Worm (Caenorhabditis elegans) whole organism, L4/young adult: ENCODE results near the gene elli-1.

Experiments used
- W03F9.2 ChIP-seq: fragments of 150-350 bp; optimal IDR thresholded peaks from 2 replicates; lab custom pipeline; 2014; ENCODE audit warnings: missing biosample characterization, missing genetic modification characterization
- dao-5 ChIP-seq: sonication (generic microtip); optimal IDR thresholded peaks from 2 replicates; lab custom pipeline; 2016; ENCODE audit warnings: missing genotype, missing genetic modification characterization, moderate library complexity, missing compliant biosample characterization
- him-1 ChIP-seq: sonication (generic microtip); optimal IDR thresholded peaks from 2 replicates; lab custom pipeline; 2016; ENCODE audit warnings: missing genotype, missing genetic modification reagents, missing genetic modification characterization, missing compliant biosample characterization

DNA sequence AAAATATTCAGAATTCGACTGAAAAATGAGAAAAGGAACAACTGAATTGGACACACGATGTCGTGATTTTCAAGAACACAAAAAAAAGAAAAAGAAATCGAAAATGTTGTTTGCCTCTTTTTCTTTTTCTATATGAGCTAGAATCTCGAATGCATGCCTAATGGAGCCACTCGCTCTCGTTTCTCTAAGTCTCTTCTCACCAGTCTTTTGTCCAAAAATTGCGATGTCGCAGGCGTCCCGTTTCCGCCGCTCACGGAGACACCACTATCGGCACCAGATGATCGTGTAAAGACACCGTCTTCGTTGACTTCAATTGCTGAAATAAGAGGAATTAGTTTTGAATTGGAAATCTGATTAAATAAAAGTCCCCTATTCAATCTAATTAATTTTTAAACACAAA lies 4.0 kb upstream of the elli-1 start:
- TF ChIP-seq him-1 (tag; lab: Kevin White, UChicago) (no peak), W03F9.2 (tag; lab: Kevin White, UChicago) (no peak), dao-5 (tag; lab: Kevin White, UChicago) (no peak)
